Worm (Caenorhabditis elegans): ENCODE measurements around the gene nspc-3.

ce11 chrX:8562586-8562985 lies 25.7 kb downstream of the nspc-3 start:
- TF ChIP-seq ztf-29 (GFP tag; IDR thresholded peaks at IDR 0.05), result no peak
- no peak for TF ChIP-seq ztf-23 (GFP tag; IDR thresholded peaks at IDR 0.05)
- no peak for TF ChIP-seq flt-1 (GFP tag; IDR thresholded peaks at IDR 0.05)
- TF ChIP-seq tab-1 (GFP tag; IDR thresholded peaks at IDR 0.05), result no peak
- TF ChIP-seq T22C8.4 (GFP tag; IDR thresholded peaks at IDR 0.05), result no peak
- TF ChIP-seq med-1 (GFP tag; optimal IDR thresholded peaks at IDR 0.05; ENCODE audit: insufficient read depth), result no peak

All from whole organism, midembryonic.